Worm (Caenorhabditis elegans) whole organism, late embryonic: ENCODE results near the gene H20E11.3.

Source experiments
- C08G9.2 ChIP-seq: sonication (generic microtip); optimal IDR thresholded peaks from 2 replicates; lab custom pipeline; 2016; ENCODE audit warnings: mild to moderate bottlenecking, missing genetic modification characterization, moderate library complexity, missing compliant biosample characterization
- F13H6.1 ChIP-seq: sonication (generic microtip); optimal IDR thresholded peaks from 2 replicates; lab custom pipeline; 2016; ENCODE audit warnings: missing genetic modification characterization, missing compliant biosample characterization
- K02D7.2 ChIP-seq: sonication (generic microtip); optimal IDR thresholded peaks from 2 replicates; lab custom pipeline; 2017; ENCODE audit warnings: mild to moderate bottlenecking, missing genetic modification characterization, missing compliant biosample characterization
- K09A11.1 ChIP-seq: sonication (generic microtip); optimal IDR thresholded peaks from 2 replicates; lab custom pipeline; 2017; ENCODE audit warnings: antibody characterized with exemption, mild to moderate bottlenecking, missing genetic modification characterization, missing compliant biosample characterization; ENCODE audit not compliant: insufficient read depth
- T23F11.4 ChIP-seq: fragments of 200-800 bp; sonication (Bioruptor generic); optimal IDR thresholded peaks from 2 replicates; lab custom pipeline; 2018; ENCODE audit warnings: mild to moderate bottlenecking, missing genetic modification characterization, missing compliant biosample characterization
- Y22D7AL.16 ChIP-seq: sonication (generic microtip); optimal IDR thresholded peaks from 2 replicates; lab custom pipeline; 2016; ENCODE audit warnings: missing genetic modification characterization, missing compliant biosample characterization
- ahr-1 ChIP-seq: sonication (generic microtip); optimal IDR thresholded peaks from 2 replicates; lab custom pipeline; 2016; ENCODE audit warnings: missing genetic modification characterization, missing compliant biosample characterization
- ceh-14 ChIP-seq: sonication (generic microtip); optimal IDR thresholded peaks from 2 replicates; lab custom pipeline; 2016; ENCODE audit warnings: missing genotype, missing genetic modification characterization, missing compliant biosample characterization
- ceh-18 ChIP-seq: sonication (generic microtip); optimal IDR thresholded peaks from 2 replicates; lab custom pipeline; 2016; ENCODE audit warnings: missing genetic modification characterization, missing compliant biosample characterization
- ceh-19 ChIP-seq: fragments of 200-800 bp; sonication (Bioruptor generic); optimal IDR thresholded peaks from 2 replicates; lab custom pipeline; 2018; ENCODE audit warnings: mild to moderate bottlenecking, missing genetic modification characterization, missing compliant biosample characterization
- ceh-2 ChIP-seq: sonication (generic microtip); optimal IDR thresholded peaks from 2 replicates; lab custom pipeline; 2016; ENCODE audit warnings: missing genotype, missing genetic modification characterization, missing compliant biosample characterization
- ceh-22 ChIP-seq: sonication (generic microtip); optimal IDR thresholded peaks from 2 replicates; lab custom pipeline; 2017; ENCODE audit warnings: missing biosample characterization, missing genetic modification characterization
- ceh-24 ChIP-seq: sonication (generic microtip); optimal IDR thresholded peaks from 2 replicates; lab custom pipeline; 2016; ENCODE audit warnings: mild to moderate bottlenecking, missing genetic modification characterization, missing compliant biosample characterization
- ceh-31 ChIP-seq: sonication (generic microtip); optimal IDR thresholded peaks from 2 replicates; lab custom pipeline; 2016; ENCODE audit warnings: missing genetic modification characterization, missing compliant biosample characterization
- ceh-34 ChIP-seq: sonication (generic microtip); optimal IDR thresholded peaks from 2 replicates; lab custom pipeline; 2016; ENCODE audit warnings: mild to moderate bottlenecking, missing genetic modification characterization, missing compliant biosample characterization
- ceh-9 ChIP-seq: sonication (generic microtip); optimal IDR thresholded peaks from 2 replicates; lab custom pipeline; 2016; ENCODE audit warnings: mild to moderate bottlenecking, missing genetic modification characterization, inconsistent platforms, missing compliant biosample characterization
- che-1 ChIP-seq: sonication (generic microtip); optimal IDR thresholded peaks from 2 replicates; lab custom pipeline; 2016; ENCODE audit warnings: mild to moderate bottlenecking, missing genetic modification characterization, missing compliant biosample characterization
- dmd-4 ChIP-seq: sonication (generic microtip); optimal IDR thresholded peaks from 2 replicates; lab custom pipeline; 2016; ENCODE audit warnings: borderline replicate concordance, missing genetic modification characterization, missing compliant biosample characterization
- elt-2 ChIP-seq: sonication (generic microtip); optimal IDR thresholded peaks from 2 replicates; lab custom pipeline; 2016; ENCODE audit warnings: missing genetic modification reagents, missing genetic modification characterization, missing compliant biosample characterization
- gmeb-2 ChIP-seq: sonication (generic microtip); optimal IDR thresholded peaks from 2 replicates; lab custom pipeline; 2016; ENCODE audit warnings: missing genetic modification characterization, inconsistent platforms, missing compliant biosample characterization
- hlh-13 ChIP-seq: fragments of 200-800 bp; sonication (Bioruptor generic); optimal IDR thresholded peaks from 2 replicates; lab custom pipeline; 2018; ENCODE audit warnings: mild to moderate bottlenecking, missing genetic modification characterization, missing compliant biosample characterization
- hlh-30 ChIP-seq: sonication (generic microtip); optimal IDR thresholded peaks from 2 replicates; lab custom pipeline; 2017; ENCODE audit warnings: antibody characterized with exemption, missing genetic modification characterization, missing compliant biosample characterization; ENCODE audit not compliant: insufficient read depth
- hlh-6 ChIP-seq: sonication (generic microtip); optimal IDR thresholded peaks from 2 replicates; lab custom pipeline; 2016; ENCODE audit warnings: missing genotype, missing genetic modification characterization, missing compliant biosample characterization
- madf-2 ChIP-seq: sonication (generic microtip); optimal IDR thresholded peaks from 2 replicates; lab custom pipeline; 2017; ENCODE audit warnings: missing genetic modification characterization, missing compliant biosample characterization
- nfya-1 ChIP-seq: sonication (generic microtip); optimal IDR thresholded peaks from 2 replicates; lab custom pipeline; 2017; ENCODE audit warnings: missing genetic modification characterization, mild to moderate bottlenecking, missing compliant biosample characterization, antibody characterized with exemption, moderate library complexity
- nhr-11 ChIP-seq: fragments of 150-350 bp; optimal IDR thresholded peaks from 2 replicates; lab custom pipeline; 2014; ENCODE audit warnings: missing biosample characterization, missing genetic modification characterization
- nhr-232 ChIP-seq: sonication (generic microtip); optimal IDR thresholded peaks from 2 replicates; lab custom pipeline; 2016; ENCODE audit warnings: missing genetic modification characterization, missing compliant biosample characterization
- npax-4 ChIP-seq: sonication (generic microtip); optimal IDR thresholded peaks from 2 replicates; lab custom pipeline; 2016; ENCODE audit warnings: missing genetic modification characterization, missing compliant biosample characterization
- rnt-1 ChIP-seq: sonication (generic microtip); optimal IDR thresholded peaks from 2 replicates; lab custom pipeline; 2016; ENCODE audit warnings: missing genetic modification characterization, missing compliant biosample characterization
- sox-2 ChIP-seq: fragments of 200-800 bp; sonication (Bioruptor generic); IDR thresholded peaks from 2 replicates; pipeline ENCODE4 v1.3.6; 2022; ENCODE audit warnings: missing genetic modification reagents, missing genetic modification characterization, missing compliant biosample characterization
- sox-4 ChIP-seq: sonication (generic microtip); optimal IDR thresholded peaks from 2 replicates; lab custom pipeline; 2017; ENCODE audit warnings: mild to moderate bottlenecking, missing genetic modification characterization, inconsistent platforms, missing compliant biosample characterization
- syd-9 ChIP-seq: sonication (generic microtip); optimal IDR thresholded peaks from 2 replicates; lab custom pipeline; 2016; ENCODE audit warnings: mild to moderate bottlenecking, missing genetic modification characterization, moderate library complexity, missing compliant biosample characterization
- tbx-2 ChIP-seq: sonication (generic microtip); optimal IDR thresholded peaks from 2 replicates; lab custom pipeline; 2016; ENCODE audit warnings: missing genetic modification characterization, missing compliant biosample characterization
- tbx-7 ChIP-seq: sonication (generic microtip); optimal IDR thresholded peaks from 2 replicates; lab custom pipeline; 2016; ENCODE audit warnings: missing genotype, missing genetic modification characterization, missing compliant biosample characterization
- ttx-3 ChIP-seq: sonication (generic microtip); optimal IDR thresholded peaks from 2 replicates; lab custom pipeline; 2016; ENCODE audit warnings: missing genetic modification reagents, missing genetic modification characterization, missing compliant biosample characterization
- unc-42 ChIP-seq: sonication (generic microtip); optimal IDR thresholded peaks from 2 replicates; lab custom pipeline; 2016; ENCODE audit warnings: missing genotype, missing genetic modification characterization, missing compliant biosample characterization
- unc-55 ChIP-seq: sonication (generic microtip); optimal IDR thresholded peaks from 2 replicates; lab custom pipeline; 2017; ENCODE audit warnings: missing biosample characterization, missing genetic modification reagents, missing genetic modification characterization
- unc-86 ChIP-seq: sonication (generic microtip); optimal IDR thresholded peaks from 2 replicates; lab custom pipeline; 2016; ENCODE audit warnings: missing genetic modification characterization, missing compliant biosample characterization
- zip-5 ChIP-seq: sonication (generic microtip); optimal IDR thresholded peaks from 2 replicates; lab custom pipeline; 2016; ENCODE audit warnings: missing genetic modification characterization, missing compliant biosample characterization
- ztf-16 ChIP-seq: sonication (generic microtip); optimal IDR thresholded peaks from 2 replicates; lab custom pipeline; 2017; ENCODE audit warnings: missing genetic modification characterization, missing compliant biosample characterization

H20E11.3 gene

ce11 chrIV:6824622-6825021 lies at the start of gene H20E11.3:
TSS of gene H20E11.3 (plus strand) at chrIV:6824816.
- TF ChIP-seq hlh-30 (tag; lab: Kevin White, UChicago), result no peak
- no peak for TF ChIP-seq nhr-232 (tag; lab: Kevin White, UChicago)
- no peak for TF ChIP-seq sox-2
- no peak for TF ChIP-seq ceh-18 (tag; lab: Kevin White, UChicago)
- TF ChIP-seq ceh-14 (tag; lab: Kevin White, UChicago), result no peak
- TF ChIP-seq K02D7.2 (tag; lab: Kevin White, UChicago), result no peak
- no peak for TF ChIP-seq sox-4 (tag; lab: Kevin White, UChicago)

DNA sequence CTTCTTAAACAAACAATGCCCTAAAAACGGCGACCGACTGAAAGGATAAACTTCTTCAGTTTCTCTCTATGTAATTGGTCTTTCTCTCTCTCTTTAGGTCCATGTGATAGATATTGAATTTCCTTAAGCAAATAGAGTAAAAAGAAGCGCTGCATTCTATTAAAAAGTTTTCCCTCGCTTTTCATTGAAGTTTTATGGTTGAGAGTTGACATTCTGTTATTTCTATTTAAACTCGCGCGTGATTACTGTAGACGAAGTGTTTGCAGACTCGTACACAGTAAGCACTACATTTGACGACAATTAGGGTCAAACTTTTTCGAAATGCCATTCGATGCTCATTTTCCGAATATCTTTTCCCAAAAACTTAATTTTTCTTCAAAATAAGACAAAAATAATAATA lies 47.5 kb upstream of the H20E11.3 start:
- no peak for TF ChIP-seq ceh-24 (tag; lab: Kevin White, UChicago)
- no peak for TF ChIP-seq unc-86 (tag; lab: Kevin White, UChicago)
- no peak for TF ChIP-seq syd-9 (tag; lab: Kevin White, UChicago)
- no peak for TF ChIP-seq hlh-30 (tag; lab: Kevin White, UChicago)
- no peak for TF ChIP-seq dmd-4 (tag; lab: Kevin White, UChicago)
- no peak for TF ChIP-seq ahr-1 (tag; lab: Kevin White, UChicago)
- TF ChIP-seq ceh-19, result no peak
- no peak for TF ChIP-seq elt-2
- TF ChIP-seq nfya-1 (tag; lab: Kevin White, UChicago), result no peak
- TF ChIP-seq nhr-11 (tag; lab: Kevin White, UChicago), result no peak
- TF ChIP-seq ztf-16 (tag; lab: Kevin White, UChicago), result no peak

DNA sequence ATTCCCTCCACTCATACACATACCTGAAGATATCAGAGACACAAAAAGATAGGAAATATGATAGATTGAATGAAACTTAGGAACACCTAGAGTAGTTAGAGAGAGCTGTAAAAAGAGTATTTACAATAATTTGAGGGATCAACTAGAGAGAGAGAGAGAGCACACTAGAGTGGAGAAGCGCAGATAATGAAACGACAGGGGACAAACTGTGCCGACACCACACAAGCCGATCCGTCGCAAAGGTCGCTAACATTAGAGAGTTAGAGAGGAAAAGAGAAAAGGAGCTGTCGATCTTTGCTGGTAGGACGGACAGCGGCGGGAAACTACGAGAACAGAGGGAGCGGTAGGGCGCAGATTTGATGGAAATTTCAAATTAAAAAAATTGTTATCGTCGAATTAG lies 39.5 kb upstream of the H20E11.3 start, which contains the start of gene dyci-1:
TSS of gene dyci-1 (minus strand) at position 122 of the 400 bp plus-strand sequence.
- TF ChIP-seq tbx-2 (tag; lab: Kevin White, UChicago) (peak; percentile 47), unc-55 (GFP tag; lab: Kevin White, UChicago) (no peak), npax-4 (tag; lab: Kevin White, UChicago) (no peak), ceh-31 (tag; lab: Kevin White, UChicago) (peak; percentile 1), ztf-16 (tag; lab: Kevin White, UChicago) (no peak), ceh-22 (tag; lab: Kevin White, UChicago) (peak; percentile 2), F13H6.1 (tag; lab: Kevin White, UChicago) (no peak), ceh-2 (tag; lab: Kevin White, UChicago) (no peak), che-1 (tag; lab: Kevin White, UChicago) (no peak), ceh-19 (no peak), unc-42 (no peak), madf-2 (no peak), gmeb-2 (tag; lab: Kevin White, UChicago) (no peak), ceh-18 (tag; lab: Kevin White, UChicago) (peak; percentile 32), hlh-6 (tag; lab: Kevin White, UChicago) (no peak), rnt-1 (tag; lab: Kevin White, UChicago) (no peak), ttx-3 (tag; lab: Kevin White, UChicago) (no peak)

DNA sequence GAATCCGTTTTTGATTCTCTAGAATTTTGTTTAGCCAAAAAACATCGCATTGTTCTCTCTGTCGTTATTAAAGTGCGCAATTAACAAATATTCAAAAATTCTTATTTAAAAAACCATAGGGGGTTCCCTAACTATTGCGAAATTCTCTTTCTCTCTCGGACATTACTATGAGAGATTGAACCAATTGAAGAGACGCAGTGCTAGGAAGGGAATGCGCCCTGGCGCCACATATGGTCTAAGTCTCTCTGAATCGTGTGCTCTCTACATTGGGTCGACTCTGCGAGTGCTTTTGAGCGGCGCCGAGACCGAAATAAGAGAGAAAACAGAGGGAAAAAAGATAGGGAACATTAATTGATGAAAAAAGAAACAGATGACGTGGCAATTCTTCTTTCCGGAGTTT lies 38.7 kb upstream of the H20E11.3 start:
- TF ChIP-seq ceh-9, result no peak
- no peak for TF ChIP-seq K09A11.1 (tag; lab: Kevin White, UChicago)
- TF ChIP-seq nfya-1 (tag; lab: Kevin White, UChicago), result peak; percentile 34
- peak; percentile 20 for TF ChIP-seq unc-55 (GFP tag; lab: Kevin White, UChicago)
- TF ChIP-seq unc-42, result peak; percentile 31

DNA sequence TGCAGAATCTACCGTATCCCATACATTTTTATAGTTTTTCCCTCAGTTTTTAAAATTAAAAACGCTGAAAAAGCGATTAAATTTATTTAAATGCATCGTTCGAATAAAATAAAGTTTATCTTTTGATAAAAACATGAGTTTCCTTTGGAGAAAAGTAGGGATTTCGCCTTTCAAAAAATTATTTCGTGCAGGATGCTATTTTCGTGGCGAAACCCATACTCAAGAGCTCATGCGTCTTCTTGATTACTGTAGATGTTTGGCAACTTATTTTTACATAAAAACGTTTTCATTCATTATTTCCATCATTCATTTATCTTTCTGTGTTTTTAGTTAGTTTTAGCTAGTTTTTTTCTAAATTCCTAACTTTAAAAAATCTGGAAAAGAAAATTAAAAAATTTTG lies 34.7 kb upstream of the H20E11.3 start:
- TF ChIP-seq C08G9.2 (tag; lab: Kevin White, UChicago), result no peak
- no peak for TF ChIP-seq ttx-3 (tag; lab: Kevin White, UChicago)
- no peak for TF ChIP-seq T23F11.4 (GFP tag; lab: Kevin White, UChicago)
- no peak for TF ChIP-seq ceh-24 (tag; lab: Kevin White, UChicago)
- TF ChIP-seq hlh-13, result no peak
- TF ChIP-seq unc-86 (tag; lab: Kevin White, UChicago), result no peak
- TF ChIP-seq elt-2, result no peak
- TF ChIP-seq ceh-2 (tag; lab: Kevin White, UChicago), result no peak
- TF ChIP-seq unc-42, result no peak
- TF ChIP-seq ceh-34, result no peak
- TF ChIP-seq zip-5 (tag; lab: Kevin White, UChicago), result no peak
- TF ChIP-seq syd-9 (tag; lab: Kevin White, UChicago), result no peak
- no peak for TF ChIP-seq ceh-18 (tag; lab: Kevin White, UChicago)
- no peak for TF ChIP-seq hlh-30 (tag; lab: Kevin White, UChicago)
- TF ChIP-seq tbx-7, result no peak
- no peak for TF ChIP-seq Y22D7AL.16 (tag; lab: Kevin White, UChicago)
- TF ChIP-seq, all 69 proteins: peak for 0
